Fruit fly (Drosophila melanogaster): Measurements from ENCODE around the gene Art2.

dm6 chr2L:4241513-4241912 is 39.6 kb downstream of the Art2 start:
- TF ChIP-seq psq (optimal IDR thresholded peaks at IDR 0.05) (no peak), Sin3A (optimal IDR thresholded peaks at IDR 0.05) (no peak), Myc (optimal IDR thresholded peaks at IDR 0.05) (no peak), insv (optimal IDR thresholded peaks at IDR 0.05) (no peak)

All from Kc167 (cell line).